Fruit fly (Drosophila melanogaster) whole organism, embryonic: Measurements from ENCODE around the gene CG5070.

Source experiments
- Antp ChIP-seq: fragments of 200-800 bp; sonication (Bioruptor generic); optimal IDR thresholded peaks from 3 replicates; lab custom pipeline; 2016; ENCODE audit warnings: missing biosample characterization, missing genetic modification characterization
- Blimp-1 ChIP-seq: fragments of 200-800 bp; sonication (Bioruptor generic); optimal IDR thresholded peaks from 3 replicates; lab custom pipeline; 2018; ENCODE audit warnings: missing biosample characterization, missing genetic modification characterization, mild to moderate bottlenecking, moderate library complexity, missing genetic modification reagents
- CG10321 ChIP-seq: fragments of 200-800 bp; sonication (Bioruptor generic); IDR thresholded peaks from 2 replicates; pipeline ENCODE4 v1.3.6; 2022; ENCODE audit warnings: missing biosample characterization, missing genetic modification characterization
- CG10462 ChIP-seq: fragments of 200-800 bp; sonication (Bioruptor generic); optimal IDR thresholded peaks from 2 replicates; lab custom pipeline; 2016; ENCODE audit warnings: missing biosample characterization, missing genetic modification characterization
- CG10654 ChIP-seq: fragments of 200-800 bp; sonication (Bioruptor generic); optimal IDR thresholded peaks from 2 replicates; lab custom pipeline; 2016; ENCODE audit warnings: missing biosample characterization, missing genetic modification characterization
- CG11093 ChIP-seq: fragments of 200-800 bp; sonication (Bioruptor generic); IDR thresholded peaks from 3 replicates; pipeline ENCODE4 v1.3.6; 2022; ENCODE audit warnings: missing biosample characterization, missing genetic modification characterization
- CG12236 ChIP-seq: fragments of 200-800 bp; sonication (Bioruptor generic); optimal IDR thresholded peaks from 2 replicates; lab custom pipeline; 2016; ENCODE audit warnings: missing biosample characterization, missing genetic modification characterization
- CG12299 ChIP-seq: fragments of 200-800 bp; sonication (Bioruptor generic); optimal IDR thresholded peaks from 2 replicates; lab custom pipeline; 2018; ENCODE audit warnings: missing biosample characterization, mild to moderate bottlenecking, missing genetic modification characterization
- CG12659 ChIP-seq: fragments of 200-800 bp; sonication (Bioruptor generic); optimal IDR thresholded peaks from 3 replicates; lab custom pipeline; 2017; ENCODE audit warnings: mild to moderate bottlenecking, missing biosample characterization, missing genetic modification reagents, missing genetic modification characterization
- CG13296 ChIP-seq: fragments of 200-800 bp; sonication (Bioruptor generic); optimal IDR thresholded peaks from 3 replicates; lab custom pipeline; 2018; ENCODE audit warnings: missing biosample characterization, mild to moderate bottlenecking, missing genetic modification characterization
- CG15601 ChIP-seq: fragments of 200-800 bp; sonication (Bioruptor generic); optimal IDR thresholded peaks from 3 replicates; lab custom pipeline; 2019; ENCODE audit warnings: missing biosample characterization, mild to moderate bottlenecking, missing genetic modification characterization, moderate library complexity
- CG33213 ChIP-seq: fragments of 200-800 bp; sonication (Bioruptor generic); optimal IDR thresholded peaks from 3 replicates; lab custom pipeline; 2016; ENCODE audit warnings: missing biosample characterization, missing genetic modification characterization
- CG34376 ChIP-seq: fragments of 200-800 bp; sonication (Bioruptor generic); optimal IDR thresholded peaks from 2 replicates; lab custom pipeline; 2018; ENCODE audit warnings: missing biosample characterization, mild to moderate bottlenecking, missing genetic modification characterization
- CG34422 ChIP-seq: fragments of 200-800 bp; sonication (Bioruptor generic); IDR thresholded peaks from 3 replicates; pipeline ENCODE4 v1.3.6; 2022; ENCODE audit warnings: missing biosample characterization, missing genetic modification characterization
- CG5953 ChIP-seq: fragments of 200-800 bp; sonication (Bioruptor generic); IDR thresholded peaks from 2 replicates; pipeline ENCODE4 v1.3.6; 2022; ENCODE audit warnings: missing biosample characterization, missing genetic modification characterization
- CG8765 ChIP-seq: fragments of 200-800 bp; sonication (Bioruptor generic); IDR thresholded peaks from 2 replicates; pipeline ENCODE4 v1.3.6; 2022; ENCODE audit warnings: missing biosample characterization, missing genetic modification characterization
- D19B ChIP-seq: fragments of 200-800 bp; sonication (Bioruptor generic); optimal IDR thresholded peaks from 2 replicates; lab custom pipeline; 2017; ENCODE audit warnings: missing biosample characterization, mild to moderate bottlenecking, missing genetic modification characterization
- Dip2 ChIP-seq: fragments of 200-800 bp; sonication (Bioruptor generic); IDR thresholded peaks from 2 replicates; pipeline ENCODE4 v1.3.6; 2022; ENCODE audit warnings: missing biosample characterization, missing genetic modification characterization
- Doc2 ChIP-seq: fragments of 200-800 bp; sonication (Bioruptor generic); IDR thresholded peaks from 2 replicates; pipeline ENCODE4 v1.3.6; 2022; ENCODE audit warnings: missing biosample characterization, missing genetic modification characterization
- Eip74EF ChIP-seq, 2 experiments: fragments of 200-800 bp in 1 of 2; fragments of >200 bp in 1 of 2; sonication (Bioruptor generic) in 1 of 2; optimal IDR thresholded peaks; 2 replicates each; lab custom pipeline; 2017 to 2019; ENCODE audit warnings: missing biosample characterization in 2 of 2, missing genetic modification characterization in 2 of 2, mild to moderate bottlenecking in 1 of 2, moderate library complexity in 1 of 2
- Lhr ChIP-seq: fragments of 200-800 bp; sonication (Bioruptor generic); optimal IDR thresholded peaks from 3 replicates; lab custom pipeline; 2017; ENCODE audit warnings: mild to moderate bottlenecking, missing biosample characterization, missing genetic modification reagents, missing genetic modification characterization
- MBD-R2 ChIP-seq: fragments of 200-800 bp; sonication (Bioruptor generic); IDR thresholded peaks from 2 replicates; pipeline ENCODE4 v1.3.6; 2022; ENCODE audit warnings: missing biosample characterization, missing genetic modification characterization
- Opbp ChIP-seq: fragments of 200-800 bp; sonication (Bioruptor generic); IDR thresholded peaks from 3 replicates; pipeline ENCODE4 v1.3.6; 2022; ENCODE audit warnings: missing biosample characterization, missing genetic modification characterization; ENCODE audit not compliant: partially characterized antibody
- Pdp1 ChIP-seq, 2 experiments: fragments of 200-800 bp; sonication (Bioruptor generic); optimal IDR thresholded peaks; 3 replicates each; lab custom pipeline; 2016; ENCODE audit warnings: missing biosample characterization in 2 of 2, missing genetic modification characterization in 2 of 2, mild to moderate bottlenecking in 1 of 2, moderate library complexity in 1 of 2
- Vsx1 ChIP-seq: fragments of 200-800 bp; sonication (Bioruptor generic); optimal IDR thresholded peaks from 2 replicates; lab custom pipeline; 2017; ENCODE audit warnings: missing biosample characterization, mild to moderate bottlenecking, missing genetic modification characterization, missing genetic modification reagents
- cg ChIP-seq: fragments of 200-800 bp; sonication (Bioruptor generic); optimal IDR thresholded peaks from 3 replicates; lab custom pipeline; 2019; ENCODE audit warnings: missing biosample characterization, mild to moderate bottlenecking, missing genetic modification characterization, moderate library complexity
- chinmo ChIP-seq: fragments of 200-800 bp; sonication (Bioruptor generic); IDR thresholded peaks from 4 replicates; pipeline ENCODE4 v1.3.6; 2022; ENCODE audit warnings: missing biosample characterization, missing genetic modification characterization; ENCODE audit not compliant: partially characterized antibody
- crol ChIP-seq: fragments of 200-800 bp; sonication (Bioruptor generic); IDR thresholded peaks from 2 replicates; pipeline ENCODE4 v1.3.6; 2022; ENCODE audit warnings: missing biosample characterization, missing genetic modification characterization
- dimm ChIP-seq: fragments of 200-800 bp; sonication (Bioruptor generic); IDR thresholded peaks from 2 replicates; pipeline ENCODE4 v1.3.6; 2022; ENCODE audit warnings: missing biosample characterization, missing genetic modification characterization
- exex ChIP-seq: fragments of 200-800 bp; sonication (Bioruptor generic); optimal IDR thresholded peaks from 4 replicates; lab custom pipeline; 2018; ENCODE audit warnings: missing biosample characterization, mild to moderate bottlenecking, missing genetic modification characterization, moderate library complexity
- grn ChIP-seq: fragments of 200-800 bp; sonication (Bioruptor generic); optimal IDR thresholded peaks from 3 replicates; lab custom pipeline; 2017; ENCODE audit warnings: missing biosample characterization, missing genetic modification characterization
- hkb ChIP-seq, 2 experiments: fragments of 200-800 bp in 1 of 2; fragments of >200 bp in 1 of 2; sonication (Bioruptor generic) in 1 of 2; IDR thresholded peaks in 1 of 2; optimal IDR thresholded peaks in 1 of 2; 2 replicates each; pipeline versions ENCODE4 v1.3.6 to Lab custom; 2017 to 2022; ENCODE audit warnings: missing biosample characterization in 1 of 2, missing genetic modification characterization in 1 of 2
- ken ChIP-seq: fragments of 200-800 bp; sonication (Bioruptor generic); IDR thresholded peaks from 3 replicates; pipeline ENCODE4 v1.3.6; 2022; ENCODE audit warnings: missing biosample characterization, missing genetic modification characterization
- klu ChIP-seq: fragments of 200-800 bp; sonication (Bioruptor generic); IDR thresholded peaks from 2 replicates; pipeline ENCODE4 v1.3.6; 2022; ENCODE audit warnings: missing biosample characterization, missing genetic modification characterization
- lmd ChIP-seq: fragments of 200-800 bp; sonication (Bioruptor generic); IDR thresholded peaks from 2 replicates; pipeline ENCODE4 v1.3.6; 2022; ENCODE audit warnings: missing biosample characterization, missing genetic modification characterization
- lov ChIP-seq, 2 experiments: fragments of 200-800 bp in 1 of 2; fragments of >200 bp in 1 of 2; sonication (Bioruptor generic) in 1 of 2; IDR thresholded peaks in 1 of 2; optimal IDR thresholded peaks in 1 of 2; 2 replicates in 1 of 2; 3 replicates in 1 of 2; pipeline versions ENCODE4 v1.3.6 to Lab custom; 2017 to 2022; ENCODE audit warnings: missing biosample characterization in 1 of 2, missing genetic modification characterization in 1 of 2
- prd ChIP-seq, 3 experiments: fragments of >200 bp in 2 of 3; fragments of 200-800 bp in 1 of 3; sonication (Bioruptor generic) in 1 of 3; optimal IDR thresholded peaks in 2 of 3; IDR thresholded peaks in 1 of 3; 2 replicates in 2 of 3; 3 replicates in 1 of 3; pipeline versions ENCODE4 v1.3.6 to Lab custom; 2017 to 2022; ENCODE audit warnings: missing biosample characterization in 1 of 3, missing genetic modification characterization in 1 of 3
- row ChIP-seq: fragments of 200-800 bp; sonication (Bioruptor generic); IDR thresholded peaks from 3 replicates; pipeline ENCODE4 v1.3.6; 2022; ENCODE audit warnings: missing biosample characterization, missing genetic modification characterization
- sd ChIP-seq: fragments of 200-800 bp; sonication (Bioruptor generic); optimal IDR thresholded peaks from 3 replicates; lab custom pipeline; 2018; ENCODE audit warnings: missing biosample characterization, mild to moderate bottlenecking, missing genetic modification characterization, moderate library complexity
- sisA ChIP-seq: fragments of 200-800 bp; sonication (Bioruptor generic); IDR thresholded peaks from 2 replicates; pipeline ENCODE4 v1.3.6; 2022; ENCODE audit warnings: missing biosample characterization, missing genetic modification characterization
- sqz ChIP-seq: fragments of 200-800 bp; sonication (Bioruptor generic); optimal IDR thresholded peaks from 3 replicates; lab custom pipeline; 2018; ENCODE audit warnings: missing biosample characterization, mild to moderate bottlenecking, missing genetic modification characterization
- toy ChIP-seq: fragments of 200-800 bp; sonication (Bioruptor generic); IDR thresholded peaks from 2 replicates; pipeline ENCODE4 v1.3.6; 2022; ENCODE audit warnings: missing biosample characterization, missing genetic modification characterization
- zen ChIP-seq: fragments of 200-800 bp; sonication (Bioruptor generic); optimal IDR thresholded peaks from 3 replicates; lab custom pipeline; 2018; ENCODE audit warnings: missing biosample characterization, mild to moderate bottlenecking, missing genetic modification characterization, moderate library complexity

The CG5070 gene

dm6 chrX:17181264-17182198 is 21.4 kb upstream of the CG5070 start (continued):
- TF ChIP-seq chinmo (GFP tag; lab: Robert Waterston, UW) (0 out of 4 replicates have a peak, but pooled peaks have one; percentile 27), CG10321 (GFP tag; lab: Robert Waterston, UW) (peak; percentile 60), CG34376 (GFP tag; lab: Kevin White, UChicago) (no peak), CG5953 (no peak), row (peak; percentile 32; the same call in 2 of the 3 replicates), CG12659 (GFP tag; lab: Kevin White, UChicago) (peak; percentile 0), lov (optimal IDR thresholded peaks at IDR 0.05; lab: Kevin White, UChicago) (no peak), lov (GFP tag; IDR thresholded peaks at IDR 0.05; lab: Robert Waterston, UW) (no peak), hkb (optimal IDR thresholded peaks at IDR 0.05; lab: Kevin White, UChicago) (no peak), hkb (GFP tag; IDR thresholded peaks at IDR 0.05; lab: Robert Waterston, UW) (peak; percentile 52; the same call in 1 of the 2 replicates), Lhr (GFP tag; lab: Kevin White, UChicago) (no peak), Blimp-1 (GFP tag; lab: Kevin White, UChicago) (peak; percentile 92), CG15601 (tag; lab: Kevin White, UChicago) (peak; percentile 4), CG10462 (no peak), sisA (peak; percentile 34; the same call in 1 of the 2 replicates), CG8765 (no peak), klu (GFP tag; lab: Robert Waterston, UW) (no peak), CG10654 (no peak), lmd (GFP tag; lab: Robert Waterston, UW) (peak; percentile 24; the same call in 1 of the 2 replicates), CG33213 (GFP tag; lab: Kevin White, UChicago) (no peak), CG12236 (GFP tag; lab: Kevin White, UChicago) (no peak), CG11093 (no peak), Opbp (GFP tag; lab: Robert Waterston, UW) (no peak), crol (GFP tag; lab: Robert Waterston, UW) (peak; percentile 51; the same call in 1 of the 2 replicates), prd (optimal IDR thresholded peaks at IDR 0.05; lab: Kevin White, UChicago) (no peak), prd (GFP tag; IDR thresholded peaks at IDR 0.05; lab: Robert Waterston, UW) (peak; percentile 21; the same call in 1 of the 3 replicates)

- TF ChIP-seq dimm (GFP tag; lab: Robert Waterston, UW), result no peak
- TF ChIP-seq ken, result no peak
- no peak for TF ChIP-seq CG12299 (tag; lab: Kevin White, UChicago)
- no peak for TF ChIP-seq Doc2
- TF ChIP-seq CG34422 (GFP tag; lab: Robert Waterston, UW), result no peak
- no peak for TF ChIP-seq zen (tag; lab: Kevin White, UChicago)
- no peak for TF ChIP-seq D19B (GFP tag; lab: Kevin White, UChicago)
Measured at dm6 chrX:17183486-17183885, 19.4 kb upstream of the CG5070 start.

dm6 chrX:17186432-17186831 is 16.5 kb upstream of the CG5070 start:
- TF ChIP-seq CG13296 (GFP tag; lab: Kevin White, UChicago) (no peak), exex (tag; lab: Kevin White, UChicago) (peak; percentile 46), toy (no peak), sd (tag; lab: Kevin White, UChicago) (peak; percentile 12), Pdp1 (GFP tag; optimal IDR thresholded peaks at IDR 0.05; lab: Kevin White, UChicago) (peak in 1 of 2 experiments; percentile 59), Vsx1 (GFP tag; lab: Kevin White, UChicago) (peak; percentile 11), Antp (GFP tag; lab: Kevin White, UChicago) (no peak), MBD-R2 (GFP tag; lab: Robert Waterston, UW) (no peak), Eip74EF (GFP tag; optimal IDR thresholded peaks at IDR 0.05; lab: Kevin White, UChicago) (peak in 1 of 2 experiments; percentile 8), chinmo (GFP tag; lab: Robert Waterston, UW) (0 out of 4 replicates have a peak, but pooled peaks have one; percentile 31), Dip2 (GFP tag; lab: Robert Waterston, UW) (no peak), sqz (GFP tag; lab: Kevin White, UChicago) (peak; percentile 24), cg (peak; percentile 0), grn (GFP tag; lab: Kevin White, UChicago) (peak; percentile 87)
